Worm (Caenorhabditis elegans): ENCODE data around the gene K06A1.2.

K06A1.2 gene

DNA sequence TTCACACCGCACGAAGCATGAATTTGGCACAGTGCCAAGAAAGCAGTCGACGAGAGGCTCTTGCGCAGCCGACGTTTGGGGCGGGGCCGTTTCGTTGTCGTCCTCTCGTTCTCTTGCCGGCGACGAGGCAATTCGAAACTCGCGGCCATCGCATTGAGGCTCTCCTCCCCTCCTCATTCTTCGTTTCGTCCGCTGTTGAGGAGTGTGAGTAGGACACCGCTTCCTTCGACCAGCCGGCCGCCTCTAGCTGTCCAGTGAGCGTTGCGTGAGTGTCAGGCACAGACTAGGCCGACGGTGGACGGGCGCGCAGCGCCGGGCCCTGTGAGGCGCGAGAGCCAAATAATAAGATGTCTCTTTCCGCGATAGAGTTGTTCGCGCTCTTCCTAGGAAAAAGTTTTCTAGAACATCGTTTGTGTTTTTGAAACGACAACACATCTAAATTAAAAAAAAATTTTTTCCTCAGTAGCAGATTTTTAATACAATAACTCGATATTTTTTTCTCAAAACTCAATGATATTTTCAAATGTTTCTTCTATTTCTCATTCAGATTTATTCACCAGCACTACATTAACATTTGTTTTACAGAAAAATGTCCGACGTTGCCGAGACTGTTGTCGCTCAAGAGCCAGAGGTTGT lies 48.1 kb downstream of the K06A1.2 start, which contains the start of the genes T28D9.11 and T28D9.1 (continued):
- TF ChIP-seq ztf-7 (tag; optimal IDR thresholded peaks at IDR 0.05) (no peak), nhr-10 (tag; optimal IDR thresholded peaks at IDR 0.05) (no peak), spr-1 (tag; optimal IDR thresholded peaks at IDR 0.05) (peak; percentile 4), nhr-41 (GFP tag; IDR thresholded peaks at IDR 0.05) (no peak), tra-1 (GFP tag; IDR thresholded peaks at IDR 0.05) (no peak), gei-8 (GFP tag; optimal IDR thresholded peaks at IDR 0.05) (no peak), hlh-11 (tag; optimal IDR thresholded peaks at IDR 0.05) (peak; percentile 77), egl-27 (tag; optimal IDR thresholded peaks at IDR 0.05) (no peak), egl-43 (GFP tag; IDR thresholded peaks at IDR 0.05) (peak; percentile 82)

- no peak for TF ChIP-seq jun-1 (tag; optimal IDR thresholded peaks at IDR 0.05)
Measured at ce11 chrII:6493139-6493538, 49.3 kb downstream of the K06A1.2 start.

ce11 chrII:6493709-6494326 lies 50.0 kb downstream of the K06A1.2 start:
- TF ChIP-seq Y5F2A.4 (GFP tag; optimal IDR thresholded peaks at IDR 0.05) (no peak), F49E8.2 (tag; optimal IDR thresholded peaks at IDR 0.05; ENCODE audit: borderline replicate concordance) (peak; percentile 26), nhr-25 (tag; optimal IDR thresholded peaks at IDR 0.05; ENCODE audit: borderline replicate concordance, insufficient read depth) (no peak), fos-1 (tag; optimal IDR thresholded peaks at IDR 0.05) (no peak), fkh-10 (GFP tag; optimal IDR thresholded peaks at IDR 0.05) (no peak), nhr-77 (tag; optimal IDR thresholded peaks at IDR 0.05) (no peak), Y48G9A.11 (GFP tag; IDR thresholded peaks at IDR 0.05) (peak; percentile 52; the same call in 1 of the 2 replicates), duxl-1 (tag; optimal IDR thresholded peaks at IDR 0.05; ENCODE audit: poor library complexity) (peak; percentile 31), lsy-2 (tag; optimal IDR thresholded peaks at IDR 0.05) (peak in 1 of 2 experiments; percentile 27), lin-38 (GFP tag; IDR thresholded peaks at IDR 0.05) (peak; percentile 49), aly-2 (tag; optimal IDR thresholded peaks at IDR 0.05) (no peak), cey-2 (tag; optimal IDR thresholded peaks at IDR 0.05; ENCODE audit: borderline replicate concordance, insufficient read depth) (no peak), snpc-1.2 (GFP tag; IDR thresholded peaks at IDR 0.05) (no peak), F37D6.2 (tag; optimal IDR thresholded peaks at IDR 0.05) (no peak), unc-62 (GFP tag; optimal IDR thresholded peaks at IDR 0.05 in 1 of 2) (peak in 1 of 2 experiments; percentile 94), unc-62 (tag; optimal IDR thresholded peaks at IDR 0.05) (no peak)

All from whole organism, L4 larva.